Fruit fly (Drosophila melanogaster) whole organism, embryonic: Measurements from ENCODE around the gene CG5382.

Experiments
- Aef1 ChIP-seq: fragments of 200-800 bp; sonication (Bioruptor generic); IDR thresholded peaks from 3 replicates; pipeline ENCODE4 v1.3.6; 2022; ENCODE audit warnings: missing biosample characterization, missing genetic modification characterization
- Blimp-1 ChIP-seq: fragments of 200-800 bp; sonication (Bioruptor generic); optimal IDR thresholded peaks from 3 replicates; lab custom pipeline; 2018; ENCODE audit warnings: missing biosample characterization, missing genetic modification characterization, mild to moderate bottlenecking, moderate library complexity, missing genetic modification reagents
- C15 ChIP-seq: fragments of 200-800 bp; sonication (Bioruptor generic); IDR thresholded peaks from 3 replicates; pipeline ENCODE4 v1.3.6; 2022; ENCODE audit warnings: missing biosample characterization, missing genetic modification characterization
- CG10267 ChIP-seq: fragments of 200-800 bp; sonication (Bioruptor generic); optimal IDR thresholded peaks from 2 replicates; lab custom pipeline; 2018; ENCODE audit warnings: missing biosample characterization, mild to moderate bottlenecking, missing genetic modification characterization, moderate library complexity
- CG10274 ChIP-seq: fragments of 200-800 bp; sonication (Bioruptor generic); optimal IDR thresholded peaks from 3 replicates; lab custom pipeline; 2017; ENCODE audit warnings: missing biosample characterization, mild to moderate bottlenecking, missing genetic modification characterization
- CG11723 ChIP-seq: fragments of 200-800 bp; sonication (Bioruptor generic); optimal IDR thresholded peaks from 2 replicates; lab custom pipeline; 2017; ENCODE audit warnings: missing biosample characterization, mild to moderate bottlenecking, missing genetic modification characterization
- CG13123 ChIP-seq: fragments of 200-800 bp; sonication (Bioruptor generic); optimal IDR thresholded peaks from 2 replicates; lab custom pipeline; 2016; ENCODE audit warnings: missing biosample characterization, missing genetic modification characterization
- CG13424 ChIP-seq: fragments of 200-800 bp; sonication (Bioruptor generic); optimal IDR thresholded peaks from 2 replicates; lab custom pipeline; 2019; ENCODE audit warnings: missing biosample characterization, mild to moderate bottlenecking, missing genetic modification characterization, moderate library complexity
- CG13775 ChIP-seq: fragments of 200-800 bp; sonication (Bioruptor generic); optimal IDR thresholded peaks from 3 replicates; lab custom pipeline; 2017; ENCODE audit warnings: missing biosample characterization, mild to moderate bottlenecking, missing genetic modification characterization
- CG14710 ChIP-seq: fragments of 200-800 bp; sonication (Bioruptor generic); optimal IDR thresholded peaks from 3 replicates; lab custom pipeline; 2019; ENCODE audit warnings: missing biosample characterization, mild to moderate bottlenecking, missing genetic modification characterization, moderate library complexity
- CG17385 ChIP-seq: fragments of 200-800 bp; sonication (Bioruptor generic); optimal IDR thresholded peaks from 3 replicates; lab custom pipeline; 2018; ENCODE audit warnings: missing biosample characterization, mild to moderate bottlenecking, missing genetic modification characterization
- CG32772 ChIP-seq: fragments of 200-800 bp; sonication (Bioruptor generic); IDR thresholded peaks from 2 replicates; pipeline ENCODE4 v1.3.6; 2022; ENCODE audit warnings: missing biosample characterization, missing genetic modification characterization
- CG34422 ChIP-seq: fragments of 200-800 bp; sonication (Bioruptor generic); IDR thresholded peaks from 3 replicates; pipeline ENCODE4 v1.3.6; 2022; ENCODE audit warnings: missing biosample characterization, missing genetic modification characterization
- CG4617 ChIP-seq: fragments of 200-800 bp; sonication (Bioruptor generic); optimal IDR thresholded peaks from 3 replicates; lab custom pipeline; 2016; ENCODE audit warnings: missing biosample characterization, missing genetic modification characterization, borderline replicate concordance
- CG4854 ChIP-seq: fragments of 200-800 bp; sonication (Bioruptor generic); optimal IDR thresholded peaks from 2 replicates; lab custom pipeline; 2016; ENCODE audit warnings: missing biosample characterization, missing genetic modification characterization, inconsistent platforms
- CG6175 ChIP-seq: fragments of 200-800 bp; sonication (Bioruptor generic); IDR thresholded peaks from 3 replicates; pipeline ENCODE4 v1.3.6; 2022; ENCODE audit warnings: missing biosample characterization, missing genetic modification characterization
- CG7372 ChIP-seq: fragments of 200-800 bp; sonication (Bioruptor generic); IDR thresholded peaks from 2 replicates; pipeline ENCODE4 v1.3.6; 2022; ENCODE audit warnings: missing biosample characterization, missing genetic modification characterization
- CG7556 ChIP-seq: fragments of 200-800 bp; sonication (Bioruptor generic); optimal IDR thresholded peaks from 2 replicates; lab custom pipeline; 2017; ENCODE audit warnings: missing biosample characterization, mild to moderate bottlenecking, missing genetic modification characterization
- CG7839 ChIP-seq: fragments of 200-800 bp; sonication (Bioruptor generic); optimal IDR thresholded peaks from 3 replicates; lab custom pipeline; 2018; ENCODE audit warnings: missing biosample characterization, mild to moderate bottlenecking, missing genetic modification characterization, moderate library complexity
- CG7987 ChIP-seq: fragments of 200-800 bp; sonication (Bioruptor generic); optimal IDR thresholded peaks from 2 replicates; lab custom pipeline; 2018; ENCODE audit warnings: missing biosample characterization, mild to moderate bottlenecking, missing genetic modification characterization, moderate library complexity
- CG8765 ChIP-seq: fragments of 200-800 bp; sonication (Bioruptor generic); IDR thresholded peaks from 2 replicates; pipeline ENCODE4 v1.3.6; 2022; ENCODE audit warnings: missing biosample characterization, missing genetic modification characterization
- CG8924 ChIP-seq: fragments of 200-800 bp; optimal IDR thresholded peaks from 3 replicates; lab custom pipeline; 2019; ENCODE audit warnings: missing biosample characterization, mild to moderate bottlenecking, missing genetic modification characterization, moderate library complexity
- CG9817 ChIP-seq: fragments of 200-800 bp; sonication (Bioruptor generic); optimal IDR thresholded peaks from 2 replicates; lab custom pipeline; 2018; ENCODE audit warnings: missing biosample characterization, mild to moderate bottlenecking, missing genetic modification characterization, moderate library complexity
- Doc2 ChIP-seq: fragments of 200-800 bp; sonication (Bioruptor generic); IDR thresholded peaks from 2 replicates; pipeline ENCODE4 v1.3.6; 2022; ENCODE audit warnings: missing biosample characterization, missing genetic modification characterization
- ERR ChIP-seq: fragments of 200-800 bp; sonication (Bioruptor generic); optimal IDR thresholded peaks from 2 replicates; lab custom pipeline; 2016; ENCODE audit warnings: missing biosample characterization, missing genetic modification characterization
- HLH3B ChIP-seq: fragments of 200-800 bp; sonication (Bioruptor generic); IDR thresholded peaks from 2 replicates; pipeline ENCODE4 v1.3.6; 2022; ENCODE audit warnings: missing biosample characterization, missing genetic modification characterization
- HmgZ ChIP-seq: fragments of 200-800 bp; sonication (Bioruptor generic); optimal IDR thresholded peaks from 2 replicates; lab custom pipeline; 2018; ENCODE audit warnings: missing biosample characterization, mild to moderate bottlenecking, missing genetic modification characterization
- Optix ChIP-seq: fragments of 200-800 bp; sonication (Bioruptor generic); IDR thresholded peaks from 3 replicates; pipeline ENCODE4 v1.3.6; 2022; ENCODE audit warnings: missing biosample characterization, missing genetic modification characterization
- Sox102F ChIP-seq: fragments of 200-800 bp; sonication (Bioruptor generic); optimal IDR thresholded peaks from 2 replicates; lab custom pipeline; 2018; ENCODE audit warnings: missing biosample characterization, mild to moderate bottlenecking, missing genetic modification characterization, moderate library complexity
- ac ChIP-seq: fragments of 200-800 bp; sonication (Bioruptor generic); optimal IDR thresholded peaks from 3 replicates; lab custom pipeline; 2017; ENCODE audit warnings: missing biosample characterization, mild to moderate bottlenecking, missing genetic modification characterization
- crp ChIP-seq, 2 experiments: fragments of 200-800 bp; sonication (Bioruptor generic); optimal IDR thresholded peaks; 2 replicates in 1 of 2; 3 replicates in 1 of 2; lab custom pipeline; 2017; ENCODE audit warnings: missing biosample characterization in 2 of 2, missing genetic modification characterization in 2 of 2, mild to moderate bottlenecking in 1 of 2, moderate library complexity in 1 of 2
- dm ChIP-seq: fragments of 200-800 bp; sonication (Bioruptor generic); optimal IDR thresholded peaks from 3 replicates; lab custom pipeline; 2016; ENCODE audit warnings: missing biosample characterization, missing genetic modification characterization
- fu2 ChIP-seq: fragments of 200-800 bp; sonication (Bioruptor generic); optimal IDR thresholded peaks from 2 replicates; lab custom pipeline; 2016; ENCODE audit warnings: missing biosample characterization, missing genetic modification characterization
- gce ChIP-seq: fragments of 200-800 bp; sonication (Bioruptor generic); IDR thresholded peaks from 3 replicates; pipeline ENCODE4 v1.3.6; 2022; ENCODE audit warnings: missing biosample characterization, missing genetic modification characterization
- her ChIP-seq: fragments of 200-800 bp; sonication (Bioruptor generic); optimal IDR thresholded peaks from 2 replicates; lab custom pipeline; 2016; ENCODE audit warnings: missing biosample characterization, missing genetic modification characterization
- insv ChIP-seq, 2 experiments: fragments of 200-800 bp; sonication (Bioruptor generic); optimal IDR thresholded peaks; 3 replicates each; lab custom pipeline; 2016 to 2018; ENCODE audit warnings: missing biosample characterization in 2 of 2, missing genetic modification characterization in 2 of 2
- maf-S ChIP-seq: fragments of 200-800 bp; sonication (Bioruptor generic); optimal IDR thresholded peaks from 2 replicates; lab custom pipeline; 2016; ENCODE audit warnings: missing biosample characterization, missing genetic modification characterization
- mirr ChIP-seq: fragments of 200-800 bp; sonication (Bioruptor generic); optimal IDR thresholded peaks from 3 replicates; lab custom pipeline; 2018; ENCODE audit warnings: missing biosample characterization, mild to moderate bottlenecking, missing genetic modification characterization
- salm ChIP-seq: fragments of 200-800 bp; sonication (Bioruptor generic); optimal IDR thresholded peaks from 2 replicates; lab custom pipeline; 2018; ENCODE audit warnings: missing biosample characterization, mild to moderate bottlenecking, missing genetic modification characterization
- sc ChIP-seq, 3 experiments: fragments of >200 bp in 2 of 3; fragments of 200-800 bp in 1 of 3; sonication (Bioruptor generic) in 1 of 3; optimal IDR thresholded peaks; 2 replicates in 2 of 3; 3 replicates in 1 of 3; lab custom pipeline; 2017; ENCODE audit warnings: mild to moderate bottlenecking in 1 of 3, missing biosample characterization in 1 of 3, missing genetic modification characterization in 1 of 3, missing genetic modification reagents in 1 of 3
- sisA ChIP-seq: fragments of 200-800 bp; sonication (Bioruptor generic); IDR thresholded peaks from 2 replicates; pipeline ENCODE4 v1.3.6; 2022; ENCODE audit warnings: missing biosample characterization, missing genetic modification characterization
- sob ChIP-seq: fragments of 200-800 bp; sonication (Bioruptor generic); IDR thresholded peaks from 2 replicates; pipeline ENCODE4 v1.3.6; 2022; ENCODE audit warnings: missing biosample characterization, missing genetic modification characterization
- sqz ChIP-seq: fragments of 200-800 bp; sonication (Bioruptor generic); optimal IDR thresholded peaks from 3 replicates; lab custom pipeline; 2018; ENCODE audit warnings: missing biosample characterization, mild to moderate bottlenecking, missing genetic modification characterization
- stwl ChIP-seq: fragments of 200-800 bp; sonication (Bioruptor generic); optimal IDR thresholded peaks from 3 replicates; lab custom pipeline; 2018; ENCODE audit warnings: missing biosample characterization, mild to moderate bottlenecking, missing genetic modification characterization, moderate library complexity
- trem ChIP-seq: fragments of 200-800 bp; optimal IDR thresholded peaks from 3 replicates; lab custom pipeline; 2019; ENCODE audit warnings: missing biosample characterization, mild to moderate bottlenecking, missing genetic modification characterization, moderate library complexity
- unpg ChIP-seq: fragments of 200-800 bp; sonication (Bioruptor generic); optimal IDR thresholded peaks from 3 replicates; lab custom pipeline; 2018; ENCODE audit warnings: missing biosample characterization, mild to moderate bottlenecking, missing genetic modification characterization, moderate library complexity
- wdn ChIP-seq: fragments of 200-800 bp; sonication (Bioruptor generic); IDR thresholded peaks from 2 replicates; pipeline ENCODE4 v1.3.6; 2022; ENCODE audit warnings: missing biosample characterization, missing genetic modification characterization
- zf30C ChIP-seq: fragments of 200-800 bp; sonication (Bioruptor generic); optimal IDR thresholded peaks from 3 replicates; lab custom pipeline; 2018; ENCODE audit warnings: missing biosample characterization, mild to moderate bottlenecking, missing genetic modification characterization

Gene CG5382

dm6 chr3R:22367126-22368076 is 1.6 kb upstream of the CG5382 start, which contains the start of the genes Polr3F and PyK (continued):
- TF ChIP-seq CG10267 (tag; lab: Kevin White, UChicago) (peak; percentile 60), CG7839 (peak; percentile 28), sqz (GFP tag; lab: Kevin White, UChicago) (peak; percentile 33), CG14710 (tag; lab: Kevin White, UChicago) (peak; percentile 93), sob (GFP tag; lab: Robert Waterston, UW) (no peak), sisA (GFP tag; lab: Robert Waterston, UW) (no peak), CG6175 (no peak), CG7372 (GFP tag; lab: Robert Waterston, UW) (no peak), dm (peak; percentile 25), Optix (GFP tag; lab: Robert Waterston, UW) (no peak), Sox102F (GFP tag; lab: Kevin White, UChicago) (peak; percentile 30), CG7987 (no peak), CG8765 (no peak), CG13424 (tag; lab: Kevin White, UChicago) (peak; percentile 46), mirr (GFP tag; lab: Kevin White, UChicago) (no peak), CG11723 (GFP tag; lab: Kevin White, UChicago) (no peak), maf-S (GFP tag; lab: Kevin White, UChicago) (no peak), CG8924 (peak; percentile 34), CG4617 (GFP tag; lab: Kevin White, UChicago) (peak; percentile 30), CG13775 (GFP tag; lab: Kevin White, UChicago) (peak; percentile 40), HmgZ (tag; lab: Kevin White, UChicago) (no peak), CG9817 (peak; percentile 7), salm (tag; lab: Kevin White, UChicago) (no peak), unpg (peak; percentile 53), CG32772 (GFP tag; lab: Robert Waterston, UW) (no peak), insv (GFP tag; optimal IDR thresholded peaks at IDR 0.05; lab: Kevin White, UChicago) (peak; percentile 68 to 95), ac (GFP tag; lab: Kevin White, UChicago) (no peak), zf30C (no peak), CG10274 (GFP tag; lab: Kevin White, UChicago) (no peak), stwl (peak; percentile 55), Aef1 (GFP tag; lab: Robert Waterston, UW) (peak; percentile 12; the same call in 1 of the 3 replicates), C15 (GFP tag; lab: Robert Waterston, UW) (no peak), crp (GFP tag; optimal IDR thresholded peaks at IDR 0.05; lab: Kevin White, UChicago) (peak in 1 of 2 experiments; percentile 65), wdn (GFP tag; lab: Robert Waterston, UW) (no peak), CG34422 (GFP tag; lab: Robert Waterston, UW) (0 out of 3 replicates have a peak, but pooled peaks have one; percentile 1), trem (peak; percentile 57), CG4854 (GFP tag; lab: Kevin White, UChicago) (peak; percentile 27), fu2 (GFP tag; lab: Kevin White, UChicago) (no peak), CG13123 (GFP tag; lab: Kevin White, UChicago) (no peak), gce (no peak), her (GFP tag; lab: Kevin White, UChicago) (no peak), ERR (GFP tag; lab: Kevin White, UChicago) (peak; percentile 93), Doc2 (GFP tag; lab: Robert Waterston, UW) (no peak), HLH3B (GFP tag; lab: Robert Waterston, UW) (no peak), CG17385 (GFP tag; lab: Kevin White, UChicago) (peak; percentile 98), sc (optimal IDR thresholded peaks at IDR 0.05; lab: Kevin White, UChicago) (no peak), sc (GFP tag; optimal IDR thresholded peaks at IDR 0.05; lab: Kevin White, UChicago) (no peak), Blimp-1 (peak; percentile 52), CG7556 (GFP tag; lab: Kevin White, UChicago) (peak; percentile 5)
